Fruit fly (Drosophila melanogaster): Measurements from ENCODE around the gene cv.

The cv gene

dm6 chrX:5705899-5706312 is 16.1 kb downstream of the cv start (continued):
- TF ChIP-seq Nf-YB (GFP tag; optimal IDR thresholded peaks at IDR 0.05) = peak; percentile 38
- peak; percentile 41; the same call in 1 of the 2 replicates for TF ChIP-seq Dip2 (GFP tag; IDR thresholded peaks at IDR 0.05)
- peak; percentile 71 for TF ChIP-seq ems (GFP tag; optimal IDR thresholded peaks at IDR 0.05)
- TF ChIP-seq CG42726 (GFP tag; IDR thresholded peaks at IDR 0.05; ENCODE audit: partially characterized antibody) = no peak
- TF ChIP-seq CG17829 (tag; optimal IDR thresholded peaks at IDR 0.05) = peak; percentile 78
- peak; percentile 62 for TF ChIP-seq Six4 (GFP tag; optimal IDR thresholded peaks at IDR 0.05)
- no peak for TF ChIP-seq CG15479 (GFP tag; optimal IDR thresholded peaks at IDR 0.05)
- TF ChIP-seq NFAT (GFP tag; IDR thresholded peaks at IDR 0.05) = peak; percentile 89
- TF ChIP-seq dati (GFP tag; IDR thresholded peaks at IDR 0.05) = peak; percentile 80
- TF ChIP-seq ase (GFP tag; IDR thresholded peaks at IDR 0.05) = peak; percentile 88
- no peak for TF ChIP-seq Elba2 (GFP tag; optimal IDR thresholded peaks at IDR 0.05)
- TF ChIP-seq CG8359 (GFP tag; optimal IDR thresholded peaks at IDR 0.05; ENCODE audit: borderline replicate concordance) = peak; percentile 46
- TF ChIP-seq CG6175 (GFP tag; IDR thresholded peaks at IDR 0.05) = peak; percentile 89
- TF ChIP-seq klu (GFP tag; IDR thresholded peaks at IDR 0.05) = peak; percentile 90
- peak; percentile 78 for TF ChIP-seq CG9727 (GFP tag; optimal IDR thresholded peaks at IDR 0.05)
- no peak for TF ChIP-seq Sin3A (optimal IDR thresholded peaks at IDR 0.05)
- peak; percentile 63; the same call in 1 of the 2 replicates for TF ChIP-seq dimm (GFP tag; IDR thresholded peaks at IDR 0.05)
- peak; percentile 49 for TF ChIP-seq CG9437 (GFP tag; optimal IDR thresholded peaks at IDR 0.05)
- TF ChIP-seq da (GFP tag; optimal IDR thresholded peaks at IDR 0.05) = no peak
- TF ChIP-seq nmo (GFP tag; optimal IDR thresholded peaks at IDR 0.05) = peak; percentile 79
- no peak for TF ChIP-seq pan (optimal IDR thresholded peaks at IDR 0.05)
- TF ChIP-seq pan (GFP tag; optimal IDR thresholded peaks at IDR 0.05 in 1 of 2, IDR thresholded peaks at IDR 0.05 in 1 of 2) = peak in 1 of 2 experiments; percentile 95
- peak; percentile 57 for TF ChIP-seq CG8281 (tag; optimal IDR thresholded peaks at IDR 0.05)
- peak; percentile 35 for TF ChIP-seq tio (GFP tag; optimal IDR thresholded peaks at IDR 0.05)
- peak; percentile 96 for TF ChIP-seq Rfx (GFP tag; IDR thresholded peaks at IDR 0.05)
- TF ChIP-seq CG9797 (GFP tag; optimal IDR thresholded peaks at IDR 0.05) = no peak
- peak; percentile 47 for TF ChIP-seq CG8765 (GFP tag; IDR thresholded peaks at IDR 0.05)
- TF ChIP-seq emc (GFP tag; optimal IDR thresholded peaks at IDR 0.05) = peak; percentile 47
- TF ChIP-seq cg (GFP tag; optimal IDR thresholded peaks at IDR 0.05) = no peak
- peak; percentile 90 for TF ChIP-seq Aef1 (GFP tag; IDR thresholded peaks at IDR 0.05)
- TF ChIP-seq ERR (GFP tag; optimal IDR thresholded peaks at IDR 0.05) = no peak
- peak; percentile 22 for TF ChIP-seq trem (tag; optimal IDR thresholded peaks at IDR 0.05)
- TF ChIP-seq tx (GFP tag; optimal IDR thresholded peaks at IDR 0.05) = peak; percentile 46
- peak; percentile 85 for TF ChIP-seq CG15514 (GFP tag; optimal IDR thresholded peaks at IDR 0.05)
- TF ChIP-seq Oaz (GFP tag; IDR thresholded peaks at IDR 0.05) = peak; percentile 84
- peak; percentile 25 for TF ChIP-seq Myb (GFP tag; optimal IDR thresholded peaks at IDR 0.05)
- peak; percentile 53 for TF ChIP-seq Dip3 (GFP tag; optimal IDR thresholded peaks at IDR 0.05)
- TF ChIP-seq CG9932 (GFP tag; IDR thresholded peaks at IDR 0.05) = peak; percentile 90
- TF ChIP-seq BtbVII (GFP tag; optimal IDR thresholded peaks at IDR 0.05) = peak; percentile 89
- peak; percentile 66 for TF ChIP-seq Dad (GFP tag; optimal IDR thresholded peaks at IDR 0.05)
- peak; percentile 54 for TF ChIP-seq CG12942 (GFP tag; optimal IDR thresholded peaks at IDR 0.05)
- TF ChIP-seq chm (GFP tag; IDR thresholded peaks at IDR 0.05) = peak; percentile 83
- TF ChIP-seq scrt (GFP tag; optimal IDR thresholded peaks at IDR 0.05) = peak; percentile 80
- 0 out of 2 replicates have a peak, but pooled peaks have one; percentile 38 for TF ChIP-seq sim (GFP tag; IDR thresholded peaks at IDR 0.05)
- TF ChIP-seq toy (GFP tag; IDR thresholded peaks at IDR 0.05) = peak; percentile 88
- no peak for TF ChIP-seq unc-4 (GFP tag; IDR thresholded peaks at IDR 0.05; ENCODE audit: partially characterized antibody)
- TF ChIP-seq slou (GFP tag; optimal IDR thresholded peaks at IDR 0.05) = peak; percentile 35
- TF ChIP-seq CG8944 (GFP tag; optimal IDR thresholded peaks at IDR 0.05) = peak; percentile 44
- peak; percentile 58 for TF ChIP-seq CG7928 (GFP tag; optimal IDR thresholded peaks at IDR 0.05)
- TF ChIP-seq HLHmδ (GFP tag; optimal IDR thresholded peaks at IDR 0.05) = no peak
- peak; percentile 86 for TF ChIP-seq CG31441 (GFP tag; IDR thresholded peaks at IDR 0.05)
- TF ChIP-seq z (GFP tag; IDR thresholded peaks at IDR 0.05) = 0 out of 3 replicates have a peak, but pooled peaks have one; percentile 49
